Worm (Caenorhabditis elegans): ENCODE measurements around the gene srh-8.

DNA sequence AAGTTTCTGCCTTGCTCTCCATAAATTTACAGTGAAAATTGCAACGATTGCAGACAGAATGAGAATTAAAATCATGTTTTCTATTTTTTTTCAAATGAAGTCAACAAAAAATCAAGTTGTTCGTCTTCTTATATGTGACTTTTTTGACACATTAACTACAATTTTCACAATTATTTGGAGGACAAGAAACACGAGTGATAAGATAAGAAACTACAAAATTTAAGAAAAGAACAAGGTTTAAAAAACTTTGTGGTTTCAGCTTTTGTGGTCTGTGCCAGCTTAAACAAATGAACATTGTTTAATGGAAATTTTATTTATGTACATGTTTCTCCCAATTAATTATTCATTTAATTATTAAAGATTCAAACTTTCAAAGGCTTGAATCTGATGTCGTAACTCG is 34.9 kb upstream of the srh-8 start, which contains the start of gene cyp-34A9:
- TF ChIP-seq drap-1 (GFP tag; optimal IDR thresholded peaks at IDR 0.05) (no peak), sem-2 (GFP tag; optimal IDR thresholded peaks at IDR 0.05) (no peak), blmp-1 (tag; optimal IDR thresholded peaks at IDR 0.05) (no peak), cnd-1 (tag; optimal IDR thresholded peaks at IDR 0.05) (no peak), nhr-237 (tag; optimal IDR thresholded peaks at IDR 0.05) (no peak), ztf-11 (tag; optimal IDR thresholded peaks at IDR 0.05) (no peak), snpc-4 (tag; optimal IDR thresholded peaks at IDR 0.05) (no peak)
